Worm (Caenorhabditis elegans): ENCODE data around the gene F08H9.2.

DNA sequence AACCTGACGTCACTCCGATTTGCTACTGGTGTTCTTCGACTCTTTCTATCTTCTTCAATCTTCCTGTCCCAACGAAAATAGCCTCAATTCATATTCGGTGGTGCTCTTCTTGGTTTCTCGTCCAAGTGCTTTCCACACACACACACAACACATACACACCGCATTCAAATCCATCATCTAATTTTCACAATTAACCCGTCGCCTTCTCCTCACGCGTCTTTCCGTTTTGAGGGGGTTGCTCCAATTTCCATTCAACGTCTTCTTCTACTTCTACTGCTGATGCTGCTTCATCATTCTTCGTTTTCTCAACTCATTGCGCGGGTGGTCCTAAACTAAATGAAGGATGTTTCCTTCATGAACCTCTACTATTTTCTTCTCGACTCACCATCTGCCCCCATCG is 30.6 kb downstream of the F08H9.2 start:
- TF ChIP-seq mep-1 (tag; optimal IDR thresholded peaks at IDR 0.05) (no peak), egl-27 (tag; optimal IDR thresholded peaks at IDR 0.05) (no peak), ztf-11 (tag; optimal IDR thresholded peaks at IDR 0.05) (no peak)
